Worm (Caenorhabditis elegans) whole organism, L4 larva: ENCODE data around the gene pmt-1.

Experiments
- ceh-20 ChIP-seq: fragments of 200-800 bp; sonication (Bioruptor generic); IDR thresholded peaks from 2 replicates; pipeline ENCODE4 v1.3.6; 2022; ENCODE audit warnings: missing genetic modification reagents, missing genetic modification characterization, missing compliant biosample characterization
- daf-12 ChIP-seq: fragments of 150-350 bp; optimal IDR thresholded peaks from 2 replicates; lab custom pipeline; 2014; ENCODE audit warnings: missing biosample characterization, missing genetic modification reagents, missing genetic modification characterization
- hlh-30 ChIP-seq: sonication (generic microtip); optimal IDR thresholded peaks from 2 replicates; lab custom pipeline; 2017; ENCODE audit warnings: antibody characterized with exemption, mild to moderate bottlenecking, missing genetic modification characterization, missing compliant biosample characterization; ENCODE audit not compliant: insufficient read depth
- nhr-25 ChIP-seq: sonication (generic microtip); optimal IDR thresholded peaks from 2 replicates; lab custom pipeline; 2017; ENCODE audit warnings: missing genetic modification characterization, mild to moderate bottlenecking, missing compliant biosample characterization, antibody characterized with exemption, moderate library complexity, borderline replicate concordance; ENCODE audit not compliant: insufficient read depth
- nhr-41 ChIP-seq: fragments of 200-800 bp; sonication (Bioruptor generic); IDR thresholded peaks from 2 replicates; pipeline ENCODE4 v1.3.6; 2022; ENCODE audit warnings: missing genetic modification reagents, missing genetic modification characterization, missing compliant biosample characterization
- saeg-2 ChIP-seq: fragments of 200-800 bp; sonication (Bioruptor generic); IDR thresholded peaks from 2 replicates; pipeline ENCODE4 v1.3.6; 2022; ENCODE audit warnings: missing genetic modification reagents, missing genetic modification characterization, missing compliant biosample characterization

ce11 chrII:5282740-5283281 is 488 bp upstream of the pmt-1 start:
- no peak for TF ChIP-seq nhr-25 (tag; lab: Kevin White, UChicago)
- no peak for TF ChIP-seq hlh-30 (tag; lab: Kevin White, UChicago)
- TF ChIP-seq ceh-20 (GFP tag; lab: Robert Waterston, UW): no peak
- TF ChIP-seq nhr-41 (GFP tag; lab: Robert Waterston, UW): no peak
- no peak for TF ChIP-seq saeg-2 (GFP tag; lab: Robert Waterston, UW)
- TF ChIP-seq daf-12: no peak
